Fruit fly (Drosophila melanogaster) whole organism, embryonic: ENCODE measurements around the gene msn.

Source experiments
- Ada2b ChIP-seq: fragments of 200-800 bp; sonication (Bioruptor generic); IDR thresholded peaks from 2 replicates; pipeline ENCODE4 v1.3.6; 2022; ENCODE audit warnings: missing biosample characterization, missing genetic modification characterization
- Atf-2 ChIP-seq: fragments of 200-800 bp; sonication (Bioruptor generic); optimal IDR thresholded peaks from 2 replicates; lab custom pipeline; 2016; ENCODE audit warnings: missing biosample characterization, missing genetic modification characterization
- CG10462 ChIP-seq: fragments of 200-800 bp; sonication (Bioruptor generic); optimal IDR thresholded peaks from 2 replicates; lab custom pipeline; 2016; ENCODE audit warnings: missing biosample characterization, missing genetic modification characterization
- CG11085 ChIP-seq: fragments of 200-800 bp; sonication (Bioruptor generic); IDR thresholded peaks from 2 replicates; pipeline ENCODE4 v1.3.6; 2022; ENCODE audit warnings: missing biosample characterization, missing genetic modification characterization
- CG1233 ChIP-seq: fragments of 200-800 bp; sonication (Bioruptor generic); optimal IDR thresholded peaks from 4 replicates; lab custom pipeline; 2018; ENCODE audit warnings: missing biosample characterization, mild to moderate bottlenecking, missing genetic modification characterization
- CG1529 ChIP-seq: fragments of 200-800 bp; sonication (Bioruptor generic); optimal IDR thresholded peaks from 3 replicates; lab custom pipeline; 2018; ENCODE audit warnings: missing biosample characterization, missing genetic modification characterization
- CG1602 ChIP-seq: fragments of 200-800 bp; sonication (Bioruptor generic); optimal IDR thresholded peaks from 3 replicates; lab custom pipeline; 2016; ENCODE audit warnings: missing biosample characterization, missing genetic modification characterization
- CG16779 ChIP-seq: fragments of 200-800 bp; sonication (Bioruptor generic); IDR thresholded peaks from 2 replicates; pipeline ENCODE4 v1.3.6; 2022; ENCODE audit warnings: missing biosample characterization, missing genetic modification characterization
- CG1832 ChIP-seq: fragments of 200-800 bp; sonication (Bioruptor generic); optimal IDR thresholded peaks from 2 replicates; lab custom pipeline; 2017; ENCODE audit warnings: missing biosample characterization, mild to moderate bottlenecking, missing genetic modification characterization, inconsistent platforms
- CG2199 ChIP-seq: fragments of 200-800 bp; sonication (Bioruptor generic); IDR thresholded peaks from 3 replicates; pipeline ENCODE4 v1.3.6; 2022; ENCODE audit warnings: missing biosample characterization, missing genetic modification characterization
- CG30020 ChIP-seq: fragments of 200-800 bp; optimal IDR thresholded peaks from 2 replicates; lab custom pipeline; 2019; ENCODE audit warnings: missing biosample characterization, mild to moderate bottlenecking, missing genetic modification characterization, moderate library complexity
- CG31388 ChIP-seq: fragments of 200-800 bp; sonication (Bioruptor generic); optimal IDR thresholded peaks from 2 replicates; lab custom pipeline; 2016; ENCODE audit warnings: missing biosample characterization, missing genetic modification characterization
- CG33213 ChIP-seq: fragments of 200-800 bp; sonication (Bioruptor generic); optimal IDR thresholded peaks from 3 replicates; lab custom pipeline; 2016; ENCODE audit warnings: missing biosample characterization, missing genetic modification characterization
- CG34224 ChIP-seq: fragments of 200-800 bp; sonication (Bioruptor generic); IDR thresholded peaks from 3 replicates; pipeline ENCODE4 v1.3.6; 2022; ENCODE audit warnings: missing biosample characterization, missing genetic modification characterization; ENCODE audit not compliant: partially characterized antibody
- CG4282 ChIP-seq: fragments of 200-800 bp; sonication (Bioruptor generic); optimal IDR thresholded peaks from 2 replicates; lab custom pipeline; 2016; ENCODE audit warnings: missing biosample characterization, missing genetic modification characterization
- CG7357 ChIP-seq: fragments of 200-800 bp; sonication (Bioruptor generic); IDR thresholded peaks from 3 replicates; pipeline ENCODE4 v1.3.6; 2022; ENCODE audit warnings: missing biosample characterization, missing genetic modification characterization
- Dek ChIP-seq: fragments of 200-800 bp; sonication (Bioruptor generic); optimal IDR thresholded peaks from 3 replicates; lab custom pipeline; 2019; ENCODE audit warnings: missing biosample characterization, mild to moderate bottlenecking, missing genetic modification characterization, moderate library complexity
- Drgx ChIP-seq: fragments of 200-800 bp; sonication (Bioruptor generic); IDR thresholded peaks from 2 replicates; pipeline ENCODE4 v1.3.6; 2022; ENCODE audit warnings: missing biosample characterization, missing genetic modification characterization
- E2f2 ChIP-seq: fragments of 200-800 bp; sonication (Bioruptor generic); IDR thresholded peaks from 2 replicates; pipeline ENCODE4 v1.3.6; 2022; ENCODE audit warnings: missing biosample characterization, missing genetic modification characterization
- Fer1 ChIP-seq: fragments of 200-800 bp; sonication (Bioruptor generic); optimal IDR thresholded peaks from 2 replicates; lab custom pipeline; 2017; ENCODE audit warnings: missing biosample characterization, mild to moderate bottlenecking, missing genetic modification characterization
- Max ChIP-seq: fragments of 200-800 bp; sonication (Bioruptor generic); optimal IDR thresholded peaks from 2 replicates; lab custom pipeline; 2016; ENCODE audit warnings: missing biosample characterization, mild to moderate bottlenecking, missing genetic modification characterization
- Med ChIP-seq: fragments of 200-800 bp; sonication (Bioruptor generic); peaks from one replicate; lab custom pipeline; 2016; ENCODE audit warnings: missing biosample characterization, missing genetic modification characterization, mild to moderate bottlenecking, inconsistent platforms, moderate library complexity
- Oli ChIP-seq: fragments of 200-800 bp; sonication (Bioruptor generic); optimal IDR thresholded peaks from 2 replicates; lab custom pipeline; 2018; ENCODE audit warnings: missing biosample characterization, mild to moderate bottlenecking, missing genetic modification characterization, moderate library complexity
- Ptx1 ChIP-seq: fragments of 200-800 bp; sonication (Bioruptor generic); IDR thresholded peaks from 2 replicates; pipeline ENCODE4 v1.3.6; 2022; ENCODE audit warnings: missing biosample characterization, missing genetic modification characterization
- Sry-δ ChIP-seq: fragments of 200-800 bp; sonication (Bioruptor generic); optimal IDR thresholded peaks from 2 replicates; lab custom pipeline; 2016; ENCODE audit warnings: missing biosample characterization, missing genetic modification characterization
- Taf1 ChIP-seq: fragments of 200-800 bp; sonication (Bioruptor generic); IDR thresholded peaks from 2 replicates; pipeline ENCODE4 v1.3.6; 2022; ENCODE audit warnings: missing biosample characterization, missing genetic modification characterization
- al ChIP-seq: fragments of 200-800 bp; sonication (Bioruptor generic); IDR thresholded peaks from 2 replicates; pipeline ENCODE4 v1.3.6; 2022; ENCODE audit warnings: missing biosample characterization, missing genetic modification characterization
- bab2 ChIP-seq: fragments of 200-800 bp; sonication (Bioruptor generic); optimal IDR thresholded peaks from 2 replicates; lab custom pipeline; 2016; ENCODE audit warnings: missing biosample characterization, missing genetic modification characterization
- cad ChIP-seq: fragments of >200 bp; optimal IDR thresholded peaks from 2 replicates; lab custom pipeline; 2017; ENCODE audit warnings: missing biosample characterization, missing genetic modification characterization
- cg ChIP-seq: fragments of 200-800 bp; sonication (Bioruptor generic); optimal IDR thresholded peaks from 3 replicates; lab custom pipeline; 2019; ENCODE audit warnings: missing biosample characterization, mild to moderate bottlenecking, missing genetic modification characterization, moderate library complexity
- ci ChIP-seq: fragments of 200-800 bp; sonication (Bioruptor generic); IDR thresholded peaks from 3 replicates; pipeline ENCODE4 v1.3.6; 2022; ENCODE audit warnings: missing biosample characterization, missing genetic modification characterization
- croc ChIP-seq: fragments of 200-800 bp; sonication (Bioruptor generic); conservative IDR thresholded peaks from 3 replicates; pipeline ENCODE4 v1.3.6; 2022; ENCODE audit warnings: missing biosample characterization, missing genetic modification characterization
- dati ChIP-seq: fragments of 200-800 bp; sonication (Bioruptor generic); IDR thresholded peaks from 2 replicates; pipeline ENCODE4 v1.3.6; 2022; ENCODE audit warnings: missing biosample characterization, missing genetic modification characterization
- dysf ChIP-seq: fragments of 200-800 bp; sonication (Bioruptor generic); IDR thresholded peaks from 3 replicates; pipeline ENCODE4 v1.3.6; 2022; ENCODE audit warnings: missing biosample characterization, missing genetic modification characterization
- ewg ChIP-seq: fragments of 200-800 bp; sonication (Bioruptor generic); optimal IDR thresholded peaks from 3 replicates; lab custom pipeline; 2017; ENCODE audit warnings: mild to moderate bottlenecking, missing biosample characterization, missing genetic modification reagents, missing genetic modification characterization
- eyg ChIP-seq: fragments of 200-800 bp; sonication (Bioruptor generic); optimal IDR thresholded peaks from 3 replicates; lab custom pipeline; 2016; ENCODE audit warnings: missing biosample characterization, missing genetic modification characterization
- gcm ChIP-seq: fragments of 200-800 bp; sonication (Bioruptor generic); optimal IDR thresholded peaks from 2 replicates; lab custom pipeline; 2019; ENCODE audit warnings: missing biosample characterization, mild to moderate bottlenecking, missing genetic modification characterization, moderate library complexity
- gro ChIP-seq: fragments of 200-800 bp; sonication (Bioruptor generic); optimal IDR thresholded peaks from 2 replicates; lab custom pipeline; 2016; ENCODE audit warnings: missing biosample characterization, missing genetic modification characterization
- insv ChIP-seq, 2 experiments: fragments of 200-800 bp; sonication (Bioruptor generic); optimal IDR thresholded peaks; 3 replicates each; lab custom pipeline; 2016 to 2018; ENCODE audit warnings: missing biosample characterization in 2 of 2, missing genetic modification characterization in 2 of 2
- jigr1 ChIP-seq: fragments of 200-800 bp; sonication (Bioruptor generic); IDR thresholded peaks from 3 replicates; pipeline ENCODE4 v1.3.6; 2022; ENCODE audit warnings: missing biosample characterization, missing genetic modification characterization
- kni ChIP-seq: fragments of 200-800 bp; sonication (Bioruptor generic); optimal IDR thresholded peaks from 3 replicates; lab custom pipeline; 2017; ENCODE audit warnings: mild to moderate bottlenecking, missing biosample characterization, missing genetic modification reagents, missing genetic modification characterization
- lbe ChIP-seq: fragments of 200-800 bp; sonication (Bioruptor generic); optimal IDR thresholded peaks from 2 replicates; lab custom pipeline; 2016; ENCODE audit warnings: missing biosample characterization, mild to moderate bottlenecking, missing genetic modification characterization
- mld ChIP-seq: fragments of 200-800 bp; sonication (Bioruptor generic); IDR thresholded peaks from 3 replicates; pipeline ENCODE4 v1.3.6; 2022; ENCODE audit warnings: missing biosample characterization, missing genetic modification characterization; ENCODE audit not compliant: partially characterized antibody
- org-1 ChIP-seq: fragments of 200-800 bp; sonication (Bioruptor generic); optimal IDR thresholded peaks from 2 replicates; lab custom pipeline; 2017; ENCODE audit warnings: missing biosample characterization, missing genetic modification characterization
- phol ChIP-seq: fragments of 200-800 bp; sonication (Bioruptor generic); optimal IDR thresholded peaks from 3 replicates; lab custom pipeline; 2018; ENCODE audit warnings: missing biosample characterization, mild to moderate bottlenecking, missing genetic modification characterization, moderate library complexity
- sens ChIP-seq: fragments of 200-800 bp; sonication (Bioruptor generic); peaks from one replicate; lab custom pipeline; 2016; ENCODE audit warnings: missing biosample characterization, missing genetic modification characterization
- sima ChIP-seq: fragments of 200-800 bp; sonication (Bioruptor generic); optimal IDR thresholded peaks from 2 replicates; lab custom pipeline; 2016; ENCODE audit warnings: missing biosample characterization, missing genetic modification characterization
- tll ChIP-seq, 2 experiments: fragments of 200-800 bp in 1 of 2; fragments of >200 bp in 1 of 2; sonication (Bioruptor generic) in 1 of 2; optimal IDR thresholded peaks; 2 replicates each; lab custom pipeline; 2017 to 2019; ENCODE audit warnings: missing biosample characterization in 2 of 2, missing genetic modification characterization in 2 of 2, mild to moderate bottlenecking in 1 of 2, moderate library complexity in 1 of 2
- twi ChIP-seq: fragments of 200-800 bp; optimal IDR thresholded peaks from 2 replicates; lab custom pipeline; 2019; ENCODE audit warnings: missing biosample characterization, mild to moderate bottlenecking, missing genetic modification characterization, moderate library complexity

Gene msn

dm6 chr3L:2585794-2586741 is at the start of gene msn (continued):
- TF ChIP-seq Oli (tag; lab: Kevin White, UChicago) (no peak), Taf1 (no peak), lbe (GFP tag; lab: Kevin White, UChicago) (no peak), Fer1 (GFP tag; lab: Kevin White, UChicago) (peak; percentile 77), CG7357 (GFP tag; lab: Robert Waterston, UW) (no peak), Med (GFP tag; lab: Kevin White, UChicago) (peak; percentile 88), ewg (GFP tag; lab: Kevin White, UChicago) (peak; percentile 37), CG16779 (GFP tag; lab: Robert Waterston, UW) (no peak), phol (tag; lab: Kevin White, UChicago) (no peak), eyg (GFP tag; lab: Kevin White, UChicago) (no peak), Ptx1 (GFP tag; lab: Robert Waterston, UW) (0 out of 2 replicates have a peak, but pooled peaks have one; percentile 25), CG1602 (GFP tag; lab: Kevin White, UChicago) (no peak), sima (no peak), CG30020 (tag; lab: Kevin White, UChicago) (no peak), Sry-δ (GFP tag; lab: Kevin White, UChicago) (peak; percentile 67), twi (tag; lab: Kevin White, UChicago) (no peak), CG2199 (GFP tag; lab: Robert Waterston, UW) (no peak), CG31388 (GFP tag; lab: Kevin White, UChicago) (no peak), CG1832 (GFP tag; lab: Kevin White, UChicago) (peak; percentile 47), insv (GFP tag; optimal IDR thresholded peaks at IDR 0.05; lab: Kevin White, UChicago) (peak in 1 of 2 experiments; percentile 90), Dek (tag; lab: Kevin White, UChicago) (no peak), CG34224 (peak; percentile 44; the same call in 2 of the 3 replicates), mld (peak; percentile 47; the same call in 1 of the 3 replicates), dati (GFP tag; lab: Robert Waterston, UW) (no peak), Max (no peak), Ada2b (no peak), CG1233 (no peak), E2f2 (GFP tag; lab: Robert Waterston, UW) (peak; percentile 30), org-1 (GFP tag; lab: Kevin White, UChicago) (no peak), bab2 (GFP tag; lab: Kevin White, UChicago) (no peak), jigr1 (GFP tag; lab: Robert Waterston, UW) (no peak), tll (GFP tag; optimal IDR thresholded peaks at IDR 0.05; lab: Kevin White, UChicago) (no peak), CG11085 (GFP tag; lab: Robert Waterston, UW) (no peak; the same call in 1 of the 2 replicates), gro (GFP tag; lab: Kevin White, UChicago) (peak; percentile 50), cad (no peak), cg (GFP tag; lab: Kevin White, UChicago) (peak; percentile 100), Drgx (peak; percentile 39; the same call in 1 of the 2 replicates), CG33213 (peak; percentile 63), Atf-2 (GFP tag; lab: Kevin White, UChicago) (no peak), dysf (peak; percentile 25; the same call in 1 of the 3 replicates), croc (no peak), CG10462 (GFP tag; lab: Kevin White, UChicago) (no peak), kni (peak; percentile 40), ci (GFP tag; lab: Robert Waterston, UW) (peak; percentile 65; the same call in 2 of the 3 replicates), CG4282 (GFP tag; lab: Kevin White, UChicago) (no peak), CG1529 (GFP tag; lab: Kevin White, UChicago) (no peak), gcm (GFP tag; lab: Kevin White, UChicago) (peak; percentile 4), sens (GFP tag; lab: Kevin White, UChicago) (peak; percentile 91), al (GFP tag; lab: Robert Waterston, UW) (no peak)
